Worm (Caenorhabditis elegans) whole organism, early embryonic: Measurements from ENCODE around the gene Y67D8C.6.

Source experiments
- B0310.2 ChIP-seq: sonication (generic microtip); optimal IDR thresholded peaks from 2 replicates; lab custom pipeline; 2016; ENCODE audit warnings: mild to moderate bottlenecking, missing genetic modification characterization, missing compliant biosample characterization
- F13C5.2 ChIP-seq: sonication (generic microtip); optimal IDR thresholded peaks from 2 replicates; lab custom pipeline; 2017; ENCODE audit warnings: mild to moderate bottlenecking, missing genetic modification characterization, inconsistent platforms, missing compliant biosample characterization
- aly-1 ChIP-seq: sonication (generic microtip); optimal IDR thresholded peaks from 2 replicates; lab custom pipeline; 2016; ENCODE audit warnings: missing genetic modification characterization, missing compliant biosample characterization
- ama-1 ChIP-seq: fragments of 150-350 bp; optimal IDR thresholded peaks from 2 replicates; lab custom pipeline; 2014
- ceh-13 ChIP-seq: fragments of 200-800 bp; sonication (Bioruptor generic); optimal IDR thresholded peaks from 2 replicates; lab custom pipeline; 2018; ENCODE audit warnings: mild to moderate bottlenecking, missing genetic modification characterization, missing compliant biosample characterization
- ceh-36 ChIP-seq: sonication (generic microtip); optimal IDR thresholded peaks from 2 replicates; lab custom pipeline; 2016; ENCODE audit warnings: missing genetic modification characterization, inconsistent platforms, missing compliant biosample characterization
- ets-7 ChIP-seq: sonication (generic microtip); optimal IDR thresholded peaks from 2 replicates; lab custom pipeline; 2016; ENCODE audit warnings: missing genotype, missing genetic modification characterization, missing compliant biosample characterization
- flt-1 ChIP-seq: fragments of 200-800 bp; sonication (Bioruptor generic); IDR thresholded peaks from 2 replicates; pipeline ENCODE4 v1.3.6; 2022; ENCODE audit warnings: missing genetic modification characterization, missing compliant biosample characterization
- hmbx-1 ChIP-seq: sonication (generic microtip); optimal IDR thresholded peaks from 2 replicates; lab custom pipeline; 2016; ENCODE audit warnings: mild to moderate bottlenecking, missing genetic modification characterization, missing compliant biosample characterization
- hmg-4 ChIP-seq: fragments of 200-800 bp; sonication (Bioruptor generic); optimal IDR thresholded peaks from 2 replicates; lab custom pipeline; 2018; ENCODE audit warnings: mild to moderate bottlenecking, missing genetic modification characterization, missing compliant biosample characterization
- hnd-1 ChIP-seq: sonication (generic microtip); optimal IDR thresholded peaks from 2 replicates; lab custom pipeline; 2016; ENCODE audit warnings: missing genetic modification characterization, missing compliant biosample characterization
- pes-1 ChIP-seq: fragments of 200-800 bp; sonication (Bioruptor generic); IDR thresholded peaks from 2 replicates; pipeline ENCODE4 v1.3.6; 2022; ENCODE audit warnings: missing genetic modification reagents, missing genetic modification characterization, missing compliant biosample characterization
- scrt-1 ChIP-seq: fragments of 200-800 bp; sonication (Bioruptor generic); IDR thresholded peaks from 2 replicates; pipeline ENCODE4 v1.3.6; 2022; ENCODE audit warnings: missing genetic modification characterization, missing compliant biosample characterization
- sea-1 ChIP-seq: fragments of 200-800 bp; sonication (Bioruptor generic); conservative IDR thresholded peaks from 2 replicates; pipeline ENCODE4 v1.3.6; 2022; ENCODE audit warnings: missing genetic modification characterization, missing compliant biosample characterization
- tbx-11 ChIP-seq: fragments of 200-800 bp; sonication (Bioruptor generic); IDR thresholded peaks from 2 replicates; pipeline ENCODE4 v1.3.6; 2022; ENCODE audit warnings: missing genetic modification characterization, missing compliant biosample characterization
- tbx-37 ChIP-seq: fragments of 200-800 bp; sonication (Bioruptor generic); conservative IDR thresholded peaks from 2 replicates; pipeline ENCODE4 v1.3.6; 2022; ENCODE audit warnings: missing genetic modification reagents, missing genetic modification characterization, missing compliant biosample characterization
- tra-4 ChIP-seq: sonication (generic microtip); optimal IDR thresholded peaks from 2 replicates; lab custom pipeline; 2017; ENCODE audit warnings: missing genetic modification characterization, missing compliant biosample characterization

Gene Y67D8C.6

ce11 chrIV:3032020-3032419 lies 31.2 kb downstream of the Y67D8C.6 start:
- TF ChIP-seq tra-4 (tag; lab: Kevin White, UChicago) = no peak
- no peak for TF ChIP-seq F13C5.2 (tag; lab: Kevin White, UChicago)
- no peak for TF ChIP-seq hmg-4
- no peak for TF ChIP-seq tbx-11
- no peak for TF ChIP-seq ama-1 (lab: Kevin White, UChicago)

ce11 chrIV:3029882-3030281 lies 33.3 kb downstream of the Y67D8C.6 start:
- TF ChIP-seq tra-4 (tag; lab: Kevin White, UChicago) (no peak), tbx-11 (no peak), pes-1 (no peak), ceh-36 (tag; lab: Kevin White, UChicago) (no peak), flt-1 (GFP tag; lab: Robert Waterston, UW) (no peak), scrt-1 (GFP tag; lab: Robert Waterston, UW) (no peak), tbx-37 (GFP tag; lab: Robert Waterston, UW) (no peak), aly-1 (tag; lab: Kevin White, UChicago) (no peak), sea-1 (GFP tag; lab: Robert Waterston, UW) (no peak)

DNA sequence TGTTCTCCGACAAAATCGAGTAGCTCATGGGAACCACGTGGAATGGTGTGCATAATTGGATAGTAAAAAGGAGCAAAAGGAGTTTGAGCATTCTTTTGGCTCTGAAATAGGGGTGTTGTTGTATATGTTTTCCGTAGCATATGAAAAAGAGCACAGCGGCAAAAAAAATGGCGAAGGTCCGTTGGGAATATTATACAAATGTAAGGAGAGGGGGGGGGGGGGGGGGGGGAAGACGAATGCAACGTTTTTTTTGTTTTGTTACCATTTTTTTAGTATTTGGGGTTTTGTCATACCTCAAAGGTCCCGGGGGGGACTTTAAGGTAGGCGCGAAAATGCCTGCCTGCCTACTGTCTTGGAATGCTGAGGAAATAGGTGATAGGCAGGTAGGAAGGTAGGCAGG lies 34.3 kb downstream of the Y67D8C.6 start, which contains the start of gene ndnf-1:
Gene ndnf-1, minus strand, starts transcription at position 101 of the 400 bp plus-strand sequence.
- TF ChIP-seq hmbx-1 (tag; lab: Kevin White, UChicago) (no peak), scrt-1 (GFP tag; lab: Robert Waterston, UW) (no peak), flt-1 (GFP tag; lab: Robert Waterston, UW) (no peak), F13C5.2 (tag; lab: Kevin White, UChicago) (no peak), tra-4 (tag; lab: Kevin White, UChicago) (no peak), ceh-36 (tag; lab: Kevin White, UChicago) (no peak), hnd-1 (no peak), B0310.2 (tag; lab: Kevin White, UChicago) (no peak)

DNA sequence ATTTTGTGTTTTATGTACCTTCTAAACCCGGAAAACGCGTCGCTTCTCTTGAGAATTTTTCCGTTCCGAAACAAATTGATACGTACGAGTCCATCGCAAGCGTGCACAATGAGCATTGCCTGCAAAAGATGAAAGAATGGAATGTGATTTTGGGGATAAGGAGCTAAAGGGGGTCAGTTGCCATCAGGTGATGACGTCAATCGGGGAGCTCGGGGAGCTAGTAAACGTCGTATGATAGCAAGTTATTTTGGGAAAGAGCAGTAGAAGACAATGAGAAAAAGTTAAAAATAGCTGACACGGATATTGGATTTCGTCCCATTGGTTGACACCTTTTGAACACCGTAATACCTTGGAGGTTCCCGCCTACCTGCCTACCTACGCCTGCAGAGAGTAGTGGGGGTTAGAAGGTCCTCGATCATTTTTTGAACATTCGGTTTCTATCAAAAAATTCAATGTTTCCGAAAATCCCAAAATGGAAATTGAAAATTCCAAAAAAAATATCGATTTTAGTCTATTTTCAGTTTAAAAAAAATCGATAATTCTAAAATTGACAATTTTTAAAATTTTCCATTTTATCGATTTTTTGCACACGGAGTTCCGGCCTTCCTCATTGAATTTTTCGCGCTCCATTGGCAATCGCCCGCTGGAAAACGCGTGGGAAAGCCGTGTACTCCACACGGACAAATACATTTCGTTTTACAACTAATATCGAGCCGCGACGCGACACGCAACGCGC lies 37.1 kb downstream of the Y67D8C.6 start:
- TF ChIP-seq ceh-36 (tag; lab: Kevin White, UChicago) = no peak
- no peak for TF ChIP-seq scrt-1 (GFP tag; lab: Robert Waterston, UW)
- no peak for TF ChIP-seq flt-1 (GFP tag; lab: Robert Waterston, UW)
- TF ChIP-seq tbx-11 = no peak
- no peak for TF ChIP-seq ama-1 (lab: Kevin White, UChicago)
- TF ChIP-seq tra-4 (tag; lab: Kevin White, UChicago) = no peak

DNA sequence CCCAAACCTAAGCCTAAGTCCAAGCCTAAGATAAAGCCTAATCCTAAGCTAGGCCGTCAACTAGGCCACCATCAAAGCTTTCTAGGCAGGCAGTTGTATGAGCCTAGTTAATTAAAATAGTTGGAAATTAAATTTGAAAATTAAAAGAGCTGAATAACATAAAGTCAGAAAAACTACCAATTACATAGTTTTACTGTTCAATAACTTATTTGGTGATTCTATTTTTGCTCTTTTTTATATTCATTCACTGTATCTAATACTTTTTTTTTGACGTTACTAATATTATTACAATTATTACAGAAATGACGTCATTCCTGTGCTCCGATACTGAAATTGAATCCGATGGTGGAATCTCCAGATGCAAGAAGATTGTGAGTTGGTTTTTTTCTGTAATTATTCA lies 43.8 kb downstream of the Y67D8C.6 start, which contains the start of gene lin-22:
Gene lin-22, plus strand, starts transcription at position 301 of the 400 bp plus-strand sequence.
- TF ChIP-seq flt-1 (GFP tag; lab: Robert Waterston, UW) (no peak), ama-1 (lab: Kevin White, UChicago) (no peak), sea-1 (GFP tag; lab: Robert Waterston, UW) (no peak), tra-4 (tag; lab: Kevin White, UChicago) (no peak), ceh-13 (GFP tag; lab: Kevin White, UChicago) (no peak), aly-1 (tag; lab: Kevin White, UChicago) (no peak), ets-7 (tag; lab: Kevin White, UChicago) (no peak), pes-1 (no peak), ceh-36 (tag; lab: Kevin White, UChicago) (no peak), F13C5.2 (tag; lab: Kevin White, UChicago) (no peak), tbx-11 (no peak), hmg-4 (no peak), hmbx-1 (tag; lab: Kevin White, UChicago) (no peak), tbx-37 (GFP tag; lab: Robert Waterston, UW) (no peak), hnd-1 (no peak), scrt-1 (GFP tag; lab: Robert Waterston, UW) (no peak)

ce11 chrIV:3018588-3018987 lies 44.6 kb downstream of the Y67D8C.6 start:
- no peak for TF ChIP-seq tbx-37 (GFP tag; lab: Robert Waterston, UW)

ce11 chrIV:3016202-3016601 lies 47.0 kb downstream of the Y67D8C.6 start:
- TF ChIP-seq hmg-4 = no peak
- no peak for TF ChIP-seq F13C5.2 (tag; lab: Kevin White, UChicago)
- TF ChIP-seq hnd-1 = no peak
- TF ChIP-seq flt-1 (GFP tag; lab: Robert Waterston, UW) = no peak
- no peak for TF ChIP-seq sea-1 (GFP tag; lab: Robert Waterston, UW)
- TF ChIP-seq ceh-13 (GFP tag; lab: Kevin White, UChicago) = no peak
- TF ChIP-seq ama-1 (lab: Kevin White, UChicago) = no peak
- no peak for TF ChIP-seq tbx-11
- TF ChIP-seq B0310.2 (tag; lab: Kevin White, UChicago) = no peak
- no peak for TF ChIP-seq hmbx-1 (tag; lab: Kevin White, UChicago)
- no peak for TF ChIP-seq tbx-37 (GFP tag; lab: Robert Waterston, UW)
- no peak for TF ChIP-seq scrt-1 (GFP tag; lab: Robert Waterston, UW)
- no peak for TF ChIP-seq aly-1 (tag; lab: Kevin White, UChicago)
- TF ChIP-seq ets-7 (tag; lab: Kevin White, UChicago) = no peak
- TF ChIP-seq pes-1 = no peak

DNA sequence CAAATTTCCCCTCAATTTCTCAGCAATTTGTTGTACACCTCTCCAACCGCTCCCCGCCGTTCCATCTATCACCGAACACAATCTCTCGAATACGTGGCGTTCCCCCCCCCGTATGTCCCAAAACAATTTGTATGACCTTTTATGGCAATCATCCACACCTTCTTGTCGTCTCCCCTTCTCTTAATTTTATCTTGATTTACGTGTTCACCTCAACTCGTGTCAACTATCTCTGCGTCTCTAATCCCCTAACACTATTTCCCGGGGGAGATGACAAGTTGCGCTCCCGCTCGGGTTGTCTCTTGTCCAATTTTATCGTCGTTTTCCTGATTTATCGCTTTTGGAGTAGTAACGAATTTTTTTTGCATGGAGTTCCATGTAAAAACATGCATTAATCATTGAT lies 48.6 kb downstream of the Y67D8C.6 start:
- TF ChIP-seq tra-4 (tag; lab: Kevin White, UChicago) (no peak), ceh-36 (tag; lab: Kevin White, UChicago) (peak; percentile 3)
